Worm (Caenorhabditis elegans): ENCODE measurements around the gene act-5.
A peak's percentile ranks its signal among the peaks of the same experiment; 100 is the strongest.

Gene act-5

DNA sequence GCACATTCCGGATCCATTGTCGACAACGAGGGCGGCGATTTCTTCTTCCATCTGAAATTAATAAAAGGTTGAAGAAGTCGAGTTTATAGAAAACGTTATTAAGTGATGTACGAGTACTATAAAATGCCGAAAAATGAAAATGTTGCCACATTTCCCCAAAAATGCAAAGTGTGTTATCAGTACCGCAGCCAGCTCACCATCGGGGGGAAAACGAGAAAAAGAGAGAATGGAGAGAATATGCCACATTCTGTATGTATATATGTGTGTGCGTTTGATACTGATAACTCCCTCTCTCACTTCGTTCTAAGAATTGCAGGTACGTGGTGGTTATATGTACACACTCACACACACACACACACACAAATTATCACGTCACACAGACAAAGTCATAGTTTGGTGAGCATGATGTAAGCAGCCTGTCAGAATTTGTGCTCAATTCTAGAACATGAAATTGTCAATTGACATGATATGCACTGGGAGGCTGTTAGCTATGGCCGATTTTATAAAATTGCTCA is at the start of gene act-5 (continued):
- TF ChIP-seq lsy-2 (tag; optimal IDR thresholded peaks at IDR 0.05): no peak
- no peak for TF ChIP-seq dpl-1 (GFP tag; optimal IDR thresholded peaks at IDR 0.05)
- TF ChIP-seq daf-8 (GFP tag; IDR thresholded peaks at IDR 0.05): no peak
- no peak for TF ChIP-seq ztf-11 (tag; optimal IDR thresholded peaks at IDR 0.05)
- TF ChIP-seq F37D6.2 (tag; optimal IDR thresholded peaks at IDR 0.05): no peak
- TF ChIP-seq ctbp-1 (GFP tag; IDR thresholded peaks at IDR 0.05): no peak
- TF ChIP-seq hlh-30 (tag; optimal IDR thresholded peaks at IDR 0.05; ENCODE audit: insufficient read depth): peak; percentile 53
- TF ChIP-seq F44E2.7 (GFP tag; IDR thresholded peaks at IDR 0.05): no peak
- 0 out of 2 replicates have a peak, but pooled peaks have one; percentile 39 for TF ChIP-seq lin-1 (GFP tag; IDR thresholded peaks at IDR 0.05)
- TF ChIP-seq pqm-1 (tag; optimal IDR thresholded peaks at IDR 0.05): peak; percentile 91
- TF ChIP-seq dmd-8 (GFP tag; IDR thresholded peaks at IDR 0.05): no peak
- no peak for TF ChIP-seq unc-39 (tag; optimal IDR thresholded peaks at IDR 0.05)
- no peak for TF ChIP-seq rbr-2 (tag; optimal IDR thresholded peaks at IDR 0.05)
- no peak for TF ChIP-seq attf-4 (tag; optimal IDR thresholded peaks at IDR 0.05)
- no peak for TF ChIP-seq ceh-62 (tag; optimal IDR thresholded peaks at IDR 0.05)
- no peak for TF ChIP-seq lin-29 (GFP tag; IDR thresholded peaks at IDR 0.05)
- peak in 1 of 2 experiments; percentile 15 for TF ChIP-seq daf-16 (GFP tag; optimal IDR thresholded peaks at IDR 0.05)
- TF ChIP-seq daf-16 (tag; optimal IDR thresholded peaks at IDR 0.05): peak; percentile 90
- no peak for TF ChIP-seq F49E8.2 (tag; optimal IDR thresholded peaks at IDR 0.05; ENCODE audit: borderline replicate concordance)
- TF ChIP-seq ceh-44 (GFP tag; IDR thresholded peaks at IDR 0.05): no peak
- TF ChIP-seq pha-4 (GFP tag; IDR thresholded peaks at IDR 0.05): no peak
- peak; percentile 6 for TF ChIP-seq pha-4 (tag; optimal IDR thresholded peaks at IDR 0.05)
- TF ChIP-seq Y5F2A.4 (GFP tag; optimal IDR thresholded peaks at IDR 0.05): no peak
- TF ChIP-seq nhr-28 (tag; optimal IDR thresholded peaks at IDR 0.05): peak; percentile 91
- TF ChIP-seq duxl-1 (tag; optimal IDR thresholded peaks at IDR 0.05; ENCODE audit: poor library complexity): no peak
- no peak for TF ChIP-seq php-3 (GFP tag; IDR thresholded peaks at IDR 0.05)
- no peak for TF ChIP-seq lir-3 (tag; optimal IDR thresholded peaks at IDR 0.05)
- TF ChIP-seq spr-3 (GFP tag; optimal IDR thresholded peaks at IDR 0.05): no peak
- TF ChIP-seq madf-5 (GFP tag; IDR thresholded peaks at IDR 0.05): no peak
- TF ChIP-seq dmd-6 (GFP tag; IDR thresholded peaks at IDR 0.05): peak; percentile 85
- TF ChIP-seq mxl-3 (GFP tag; optimal IDR thresholded peaks at IDR 0.05): peak; percentile 37
- no peak for TF ChIP-seq ceh-28 (tag; optimal IDR thresholded peaks at IDR 0.05)
- no peak for TF ChIP-seq lin-38 (GFP tag; IDR thresholded peaks at IDR 0.05)
- no peak for TF ChIP-seq R02D3.7 (tag; optimal IDR thresholded peaks at IDR 0.05)
- peak; percentile 79 for TF ChIP-seq dve-1 (tag; optimal IDR thresholded peaks at IDR 0.05; ENCODE audit: insufficient read depth)
- TF ChIP-seq nhr-77 (tag; optimal IDR thresholded peaks at IDR 0.05): peak; percentile 77
- no peak for TF ChIP-seq zfp-2 (tag; optimal IDR thresholded peaks at IDR 0.05)
- no peak for TF ChIP-seq zag-1 (tag; optimal IDR thresholded peaks at IDR 0.05)
- TF ChIP-seq nhr-102 (tag; optimal IDR thresholded peaks at IDR 0.05): peak; percentile 74
- TF ChIP-seq lim-7 (GFP tag; IDR thresholded peaks at IDR 0.05): no peak
- TF ChIP-seq hlh-11 (tag; optimal IDR thresholded peaks at IDR 0.05): peak; percentile 87
- TF ChIP-seq egl-43 (GFP tag; IDR thresholded peaks at IDR 0.05): no peak
- peak; percentile 51 for TF ChIP-seq nhr-10 (tag; optimal IDR thresholded peaks at IDR 0.05)
- TF ChIP-seq ZK337.2 (GFP tag; IDR thresholded peaks at IDR 0.05): no peak
- no peak for TF ChIP-seq vab-7 (GFP tag; IDR thresholded peaks at IDR 0.05)
- TF ChIP-seq lin-13 (GFP tag; optimal IDR thresholded peaks at IDR 0.05): peak; percentile 14
- TF ChIP-seq ceh-32 (tag; optimal IDR thresholded peaks at IDR 0.05; ENCODE audit: poor library complexity): no peak
- peak; percentile 69 for TF ChIP-seq nhr-48 (tag; optimal IDR thresholded peaks at IDR 0.05)
- TF ChIP-seq tra-1 (GFP tag; IDR thresholded peaks at IDR 0.05): peak; percentile 61; the same call in 1 of the 2 replicates
- TF ChIP-seq ama-1 (optimal IDR thresholded peaks at IDR 0.05): no peak
- TF ChIP-seq snpc-1.2 (GFP tag; IDR thresholded peaks at IDR 0.05): no peak
- TF ChIP-seq F26F4.8 (GFP tag; conservative IDR thresholded peaks at IDR 0.05): no peak

All from whole organism, L4 larva.